Worm (Caenorhabditis elegans) whole organism, L2 larva: ENCODE results near the gene T05E12.6.

Source experiments
- C34F6.9 ChIP-seq: fragments of 150-350 bp; optimal IDR thresholded peaks from 2 replicates; lab custom pipeline; 2014; ENCODE audit warnings: missing biosample characterization, missing genetic modification characterization
- F13H6.1 ChIP-seq: sonication (generic microtip); optimal IDR thresholded peaks from 2 replicates; lab custom pipeline; 2016; ENCODE audit warnings: missing genetic modification characterization, missing compliant biosample characterization
- R02D3.7 ChIP-seq: fragments of 150-350 bp; optimal IDR thresholded peaks from 2 replicates; lab custom pipeline; 2014; ENCODE audit warnings: missing biosample characterization, missing genetic modification characterization
- aly-2 ChIP-seq: fragments of 150-350 bp; optimal IDR thresholded peaks from 2 replicates; lab custom pipeline; 2014; ENCODE audit warnings: missing biosample characterization, missing genetic modification characterization
- ama-1 ChIP-seq: fragments of 150-350 bp; optimal IDR thresholded peaks from 2 replicates; lab custom pipeline; 2018; ENCODE audit warnings: inconsistent platforms
- blmp-1 ChIP-seq: sonication (generic microtip); optimal IDR thresholded peaks from 2 replicates; lab custom pipeline; 2017; ENCODE audit warnings: missing genetic modification characterization, mild to moderate bottlenecking, missing compliant biosample characterization, antibody characterized with exemption, moderate library complexity; ENCODE audit not compliant: insufficient read depth
- ceh-16 ChIP-seq: fragments of 150-350 bp; optimal IDR thresholded peaks from 2 replicates; lab custom pipeline; 2014; ENCODE audit warnings: missing biosample characterization, missing genetic modification characterization
- crh-2 ChIP-seq: sonication (generic microtip); optimal IDR thresholded peaks from 2 replicates; lab custom pipeline; 2017; ENCODE audit warnings: missing biosample characterization, missing genetic modification characterization
- elt-1 ChIP-seq: fragments of 150-350 bp; optimal IDR thresholded peaks from 2 replicates; lab custom pipeline; 2014; ENCODE audit warnings: missing biosample characterization, missing genetic modification characterization
- elt-3 ChIP-seq: sonication (generic microtip); optimal IDR thresholded peaks from 2 replicates; lab custom pipeline; 2017; ENCODE audit warnings: missing biosample characterization, missing genetic modification characterization
- fos-1 ChIP-seq: fragments of 150-350 bp; optimal IDR thresholded peaks from 2 replicates; lab custom pipeline; 2014; ENCODE audit warnings: missing biosample characterization, missing genetic modification characterization
- gmeb-1 ChIP-seq: fragments of 150-350 bp; optimal IDR thresholded peaks from 2 replicates; lab custom pipeline; 2014; ENCODE audit warnings: missing biosample characterization, missing genetic modification characterization
- lin-13 ChIP-seq: fragments of 150-350 bp; optimal IDR thresholded peaks from 2 replicates; lab custom pipeline; 2014; ENCODE audit warnings: missing biosample characterization, missing genetic modification reagents, missing genetic modification characterization
- lin-39 ChIP-seq: fragments of 150-350 bp; optimal IDR thresholded peaks from 2 replicates; lab custom pipeline; 2014; ENCODE audit warnings: missing biosample characterization, missing genetic modification reagents, missing genetic modification characterization
- mab-5 ChIP-seq: fragments of 150-350 bp; optimal IDR thresholded peaks from 2 replicates; lab custom pipeline; 2014; ENCODE audit warnings: missing biosample characterization, missing genetic modification characterization
- mdl-1 ChIP-seq, 2 experiments: fragments of 150-350 bp in 1 of 2; sonication (generic microtip) in 1 of 2; optimal IDR thresholded peaks; 2 replicates each; lab custom pipeline; 2017; ENCODE audit warnings: missing biosample characterization in 2 of 2, missing genetic modification characterization in 2 of 2
- nhr-10 ChIP-seq: sonication (generic microtip); optimal IDR thresholded peaks from 2 replicates; lab custom pipeline; 2017; ENCODE audit warnings: missing biosample characterization, missing genetic modification characterization
- nhr-11 ChIP-seq: fragments of 150-350 bp; optimal IDR thresholded peaks from 2 replicates; lab custom pipeline; 2014; ENCODE audit warnings: missing biosample characterization, missing genetic modification characterization
- nhr-21 ChIP-seq: fragments of 150-350 bp; optimal IDR thresholded peaks from 2 replicates; lab custom pipeline; 2014; ENCODE audit warnings: missing biosample characterization, missing genetic modification characterization
- nhr-237 ChIP-seq: fragments of 150-350 bp; optimal IDR thresholded peaks from 2 replicates; lab custom pipeline; 2014; ENCODE audit warnings: missing biosample characterization, missing genetic modification characterization
- nhr-6 ChIP-seq: fragments of 150-350 bp; optimal IDR thresholded peaks from 2 replicates; lab custom pipeline; 2014; ENCODE audit warnings: missing biosample characterization, missing genetic modification characterization
- nhr-77 ChIP-seq: fragments of 150-350 bp; optimal IDR thresholded peaks from 2 replicates; lab custom pipeline; 2014; ENCODE audit warnings: missing biosample characterization, missing genetic modification characterization
- peb-1 ChIP-seq: fragments of 150-350 bp; optimal IDR thresholded peaks from 2 replicates; lab custom pipeline; 2014; ENCODE audit warnings: missing biosample characterization, missing genetic modification characterization
- sem-4 ChIP-seq: fragments of 150-350 bp; optimal IDR thresholded peaks from 2 replicates; lab custom pipeline; 2014; ENCODE audit warnings: missing biosample characterization, missing genetic modification reagents, missing genetic modification characterization
- skn-1 ChIP-seq: sonication (generic microtip); optimal IDR thresholded peaks from 2 replicates; lab custom pipeline; 2017; ENCODE audit warnings: missing biosample characterization, missing genetic modification characterization
- sma-3 ChIP-seq: sonication (generic microtip); optimal IDR thresholded peaks from 2 replicates; lab custom pipeline; 2016; ENCODE audit warnings: missing genetic modification reagents, missing genetic modification characterization, missing compliant biosample characterization
- sma-9 ChIP-seq, 2 experiments: fragments of 150-350 bp in 1 of 2; sonication (generic microtip) in 1 of 2; optimal IDR thresholded peaks; 2 replicates each; lab custom pipeline; 2014 to 2016; ENCODE audit warnings: missing genetic modification characterization in 2 of 2, mild to moderate bottlenecking in 1 of 2, missing biosample characterization in 1 of 2, missing compliant biosample characterization in 1 of 2, missing genetic modification reagents in 1 of 2, moderate library complexity in 1 of 2
- snpc-4 ChIP-seq: fragments of 150-350 bp; optimal IDR thresholded peaks from 2 replicates; lab custom pipeline; 2014; ENCODE audit warnings: missing biosample characterization, missing genetic modification characterization
- unc-62 ChIP-seq: fragments of 150-350 bp; optimal IDR thresholded peaks from 2 replicates; lab custom pipeline; 2014; ENCODE audit warnings: missing biosample characterization, missing genetic modification reagents, missing genetic modification characterization
- zag-1 ChIP-seq: fragments of 150-350 bp; optimal IDR thresholded peaks from 2 replicates; lab custom pipeline; 2014; ENCODE audit warnings: missing biosample characterization, missing genetic modification characterization
- ztf-1 ChIP-seq: fragments of 200-800 bp; sonication (Bioruptor generic); conservative IDR thresholded peaks from 2 replicates; pipeline ENCODE4 v1.3.6; 2022; ENCODE audit warnings: missing genetic modification characterization, missing compliant biosample characterization
- ztf-4 ChIP-seq: fragments of 150-350 bp; optimal IDR thresholded peaks from 2 replicates; lab custom pipeline; 2014; ENCODE audit warnings: missing biosample characterization, missing genetic modification characterization

Gene T05E12.6

DNA sequence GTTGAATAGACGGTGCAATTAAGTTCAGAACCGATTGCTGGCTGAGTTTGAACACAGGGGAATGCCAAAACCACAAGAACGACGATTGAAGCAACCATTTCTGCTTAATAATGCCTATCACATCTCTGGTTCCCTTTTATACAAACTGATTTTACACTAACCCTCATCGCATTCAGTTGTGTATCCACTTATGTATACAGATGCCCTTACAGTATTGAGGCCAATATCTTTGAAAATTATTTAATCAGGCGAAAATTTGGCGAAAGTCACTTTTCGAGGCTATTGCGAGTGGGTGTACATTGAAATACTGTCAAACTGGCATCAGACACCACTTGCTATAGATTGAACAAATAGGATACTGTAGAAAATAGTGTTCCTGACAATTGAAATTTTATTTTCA lies 9.4 kb upstream of the T05E12.6 start, which contains the start of the genes ZK218.3 and ZK218.4:
ZK218.3 (minus strand) TSS at position 101 of the 400 bp plus-strand sequence.
ZK218.4 (plus strand) TSS at position 186 of the 400 bp plus-strand sequence.
- no peak for TF ChIP-seq nhr-21
- TF ChIP-seq blmp-1 (tag; lab: Kevin White, UChicago), result no peak

DNA sequence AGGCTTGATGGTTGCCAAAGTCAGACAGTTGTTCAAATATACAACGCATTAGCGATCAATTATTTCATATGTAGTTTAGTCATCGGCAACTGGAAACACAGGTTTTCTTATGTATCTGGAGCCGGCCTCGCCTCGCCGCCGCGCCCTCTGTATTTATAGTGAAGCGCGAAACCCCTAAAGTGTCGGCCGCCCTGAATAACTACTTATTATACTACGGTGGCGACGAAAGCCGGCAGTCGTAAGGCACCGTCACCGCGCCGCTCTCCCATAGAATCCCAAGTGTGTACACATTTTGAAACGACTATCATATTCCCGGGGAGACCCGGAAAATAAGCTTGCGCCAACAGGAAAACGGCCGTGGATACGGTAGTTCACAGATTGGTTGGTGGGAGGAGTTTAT lies 5.3 kb upstream of the T05E12.6 start:
- TF ChIP-seq elt-1 (tag; lab: Kevin White, UChicago) (no peak), sma-3 (GFP tag; lab: Kevin White, UChicago) (no peak), zag-1 (tag; lab: Kevin White, UChicago) (no peak), aly-2 (tag; lab: Kevin White, UChicago) (no peak), skn-1 (tag; lab: Kevin White, UChicago) (no peak), nhr-77 (tag; lab: Kevin White, UChicago) (no peak), nhr-11 (tag; lab: Kevin White, UChicago) (no peak), R02D3.7 (tag; lab: Kevin White, UChicago) (no peak), blmp-1 (tag; lab: Kevin White, UChicago) (no peak), ztf-4 (tag; lab: Kevin White, UChicago) (no peak), unc-62 (GFP tag; lab: Kevin White, UChicago) (no peak), ama-1 (no peak), nhr-6 (tag; lab: Kevin White, UChicago) (no peak), sem-4 (tag; lab: Kevin White, UChicago) (no peak), peb-1 (no peak), C34F6.9 (no peak), ztf-1 (no peak), ceh-16 (tag; lab: Kevin White, UChicago) (no peak), mab-5 (no peak), sma-9 (GFP tag; optimal IDR thresholded peaks at IDR 0.05; lab: Kevin White, UChicago) (no peak), sma-9 (tag; optimal IDR thresholded peaks at IDR 0.05; lab: Kevin White, UChicago) (no peak)

DNA sequence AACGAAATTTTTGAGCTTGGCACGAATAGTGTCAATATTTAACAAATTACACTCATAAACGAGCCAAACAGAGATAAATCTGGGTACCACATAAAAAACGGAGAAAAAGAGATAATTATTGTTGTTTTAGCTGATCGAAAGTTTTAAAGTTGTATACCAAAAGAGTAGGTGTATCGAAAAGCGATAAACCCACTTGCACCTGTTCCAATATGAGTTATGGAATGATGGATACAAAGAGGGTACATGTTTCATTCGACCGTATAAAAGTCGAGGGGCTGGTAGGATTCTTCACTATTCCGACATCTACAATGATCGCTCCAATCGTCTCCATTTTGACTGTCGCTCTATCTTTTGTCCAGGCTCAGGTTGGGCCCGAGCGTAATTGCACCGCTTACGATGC lies 3.0 kb upstream of the T05E12.6 start, which contains the start of gene ZK218.1:
ZK218.1 (plus strand) TSS at position 301 of the 400 bp plus-strand sequence.
- TF ChIP-seq nhr-10 (tag; lab: Kevin White, UChicago) (no peak), aly-2 (tag; lab: Kevin White, UChicago) (no peak), crh-2 (tag; lab: Kevin White, UChicago) (no peak), nhr-77 (tag; lab: Kevin White, UChicago) (no peak), ztf-1 (no peak), lin-39 (tag; lab: Kevin White, UChicago) (no peak), ama-1 (no peak), snpc-4 (tag; lab: Kevin White, UChicago) (no peak), sem-4 (tag; lab: Kevin White, UChicago) (no peak), nhr-21 (no peak), unc-62 (GFP tag; lab: Kevin White, UChicago) (no peak), ceh-16 (tag; lab: Kevin White, UChicago) (no peak), lin-13 (no peak), elt-3 (tag; lab: Kevin White, UChicago) (no peak), sma-3 (GFP tag; lab: Kevin White, UChicago) (no peak), F13H6.1 (tag; lab: Kevin White, UChicago) (no peak), nhr-11 (tag; lab: Kevin White, UChicago) (no peak), mab-5 (no peak), nhr-237 (tag; lab: Kevin White, UChicago) (no peak)
- TF ChIP-seq, all 48 proteins: peak for 0

DNA sequence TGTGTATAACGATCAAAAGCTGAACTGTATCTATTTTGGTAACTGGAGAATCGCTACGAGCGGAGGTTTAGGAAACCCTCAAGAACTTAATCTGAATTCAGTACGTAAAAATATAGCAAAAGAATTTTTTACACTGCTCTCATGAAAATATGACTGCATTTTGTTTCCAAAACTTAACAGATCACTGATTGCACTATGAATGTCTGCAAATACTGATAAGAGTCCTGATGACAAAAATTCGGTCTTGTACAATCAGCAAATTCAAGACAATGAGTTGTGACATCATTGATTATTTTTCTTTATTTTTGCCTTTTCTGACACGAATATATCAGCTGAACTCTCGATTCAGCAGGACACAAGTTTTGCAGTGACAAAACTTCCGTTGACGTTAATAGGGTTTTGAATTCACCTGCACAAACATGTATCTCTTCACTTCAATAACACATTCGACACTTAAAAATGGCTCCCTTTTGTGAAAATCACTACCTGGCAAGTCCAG lies 738 bp upstream of the T05E12.6 start, which contains the start of gene srh-237:
srh-237 (plus strand) TSS at position 449 of the 499 bp plus-strand sequence.
- TF ChIP-seq fos-1 (peak; percentile 68), zag-1 (tag; lab: Kevin White, UChicago) (no peak)
- TF ChIP-seq, all 48 proteins: peak for 1

DNA sequence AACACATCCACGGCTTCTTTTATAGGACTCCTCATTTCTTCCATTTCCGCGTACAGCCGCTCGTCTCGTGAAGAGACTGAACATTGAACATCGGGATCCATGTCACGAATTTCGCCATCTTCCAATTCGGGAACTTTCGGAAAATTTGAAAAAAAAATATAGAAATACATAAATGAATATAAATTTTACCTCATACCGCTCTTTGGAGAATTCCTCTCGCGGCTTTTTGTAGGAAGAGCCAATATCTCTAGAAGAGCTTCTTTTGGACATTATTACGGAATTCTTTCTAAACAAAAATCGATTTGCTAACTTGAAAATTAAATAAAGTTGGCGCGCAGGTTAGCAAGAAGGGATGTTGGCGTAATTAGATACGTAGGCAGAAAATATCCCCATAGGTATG lies 6.5 kb downstream of the T05E12.6 start, which contains the start of gene T05E12.9:
T05E12.9 (minus strand) TSS at position 101 of the 400 bp plus-strand sequence.
- TF ChIP-seq ztf-4 (tag; lab: Kevin White, UChicago) (no peak), ama-1 (no peak), unc-62 (GFP tag; lab: Kevin White, UChicago) (no peak), lin-13 (no peak), blmp-1 (tag; lab: Kevin White, UChicago) (no peak), snpc-4 (tag; lab: Kevin White, UChicago) (no peak), mdl-1 (tag; optimal IDR thresholded peaks at IDR 0.05; lab: Kevin White, UChicago) (no peak), gmeb-1 (tag; lab: Kevin White, UChicago) (no peak)
